Worm (Caenorhabditis elegans): Measurements from ENCODE around the gene PDB1.1.

- TF ChIP-seq fkh-3 (tag; optimal IDR thresholded peaks at IDR 0.05) (no peak), egrh-3 (GFP tag; IDR thresholded peaks at IDR 0.05) (no peak), hlh-12 (tag; optimal IDR thresholded peaks at IDR 0.05) (no peak), nhr-90 (tag; optimal IDR thresholded peaks at IDR 0.05) (no peak)
Observed at ce11 chrX:7573172-7573571, 14.3 kb upstream of the PDB1.1 start.

Measured in whole organism, young adult.